Fruit fly (Drosophila melanogaster): ENCODE results near the gene TwdlH.

TwdlH gene

DNA sequence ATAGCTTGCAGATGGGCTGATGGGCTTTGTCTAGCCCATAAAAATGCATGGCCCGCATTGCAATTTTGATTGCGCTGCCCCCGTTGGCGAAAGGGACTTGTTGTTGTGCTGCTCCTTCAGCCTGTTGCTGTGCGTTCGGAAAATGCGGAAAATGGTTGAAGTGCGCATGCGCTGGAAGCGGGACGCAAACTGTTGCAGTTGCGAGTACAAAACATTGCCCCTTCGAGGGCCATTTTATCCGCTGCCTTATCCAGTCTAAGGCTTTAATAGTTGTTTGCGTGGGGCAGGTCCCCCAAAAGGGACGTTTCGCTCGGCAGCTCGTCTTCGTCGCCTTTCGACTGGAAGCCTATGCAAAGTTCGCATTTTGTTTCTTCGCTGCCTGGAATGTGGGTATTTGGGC, 27.0 kb upstream of the TwdlH start:
- TF ChIP-seq dmrt93B (GFP tag; optimal IDR thresholded peaks at IDR 0.05) (no peak), foxo (GFP tag; optimal IDR thresholded peaks at IDR 0.05) (no peak), jim (GFP tag; optimal IDR thresholded peaks at IDR 0.05) (no peak), Jra (GFP tag; optimal IDR thresholded peaks at IDR 0.05) (no peak)

DNA sequence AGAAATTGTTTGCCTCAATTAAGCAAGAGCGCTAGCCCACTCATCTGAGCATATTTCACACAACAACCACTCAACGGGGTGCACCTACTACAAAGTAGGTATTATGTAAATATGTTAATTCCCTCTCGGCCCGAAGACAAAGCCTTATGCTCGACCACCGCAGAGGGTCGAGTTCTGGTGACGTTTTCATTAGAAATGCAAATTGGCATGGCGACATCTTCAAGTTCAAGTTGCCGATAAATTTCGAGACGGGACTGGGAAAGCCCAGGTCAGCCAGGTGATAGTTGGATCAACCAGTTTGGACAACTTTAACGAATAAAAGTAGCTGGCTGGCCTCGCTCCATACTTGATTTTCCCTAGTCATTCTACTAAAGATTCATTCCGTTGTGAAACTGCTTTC, 18.1 kb upstream of the TwdlH start:
- TF ChIP-seq CG32264 (GFP tag; optimal IDR thresholded peaks at IDR 0.05) (no peak), ey (GFP tag; optimal IDR thresholded peaks at IDR 0.05) (no peak), CG9705 (GFP tag; optimal IDR thresholded peaks at IDR 0.05) (no peak), Abd-B (GFP tag; optimal IDR thresholded peaks at IDR 0.05) (no peak), br (GFP tag; optimal IDR thresholded peaks at IDR 0.05) (no peak), tai (GFP tag; optimal IDR thresholded peaks at IDR 0.05) (no peak), sv (GFP tag; optimal IDR thresholded peaks at IDR 0.05) (no peak), CrebA (GFP tag; optimal IDR thresholded peaks at IDR 0.05; ENCODE audit: borderline replicate concordance) (no peak), pan (optimal IDR thresholded peaks at IDR 0.05) (no peak), dsf (GFP tag; optimal IDR thresholded peaks at IDR 0.05; ENCODE audit: borderline replicate concordance) (no peak), dl (GFP tag; optimal IDR thresholded peaks at IDR 0.05; ENCODE audit: insufficient read depth in 1 of 2, partially characterized antibody in 2 of 2) (no peak), Dfd (GFP tag; optimal IDR thresholded peaks at IDR 0.05) (no peak), brk (GFP tag; optimal IDR thresholded peaks at IDR 0.05) (no peak), Hnf4 (GFP tag; optimal IDR thresholded peaks at IDR 0.05) (no peak), woc (GFP tag; optimal IDR thresholded peaks at IDR 0.05) (no peak), lola (GFP tag; optimal IDR thresholded peaks at IDR 0.05) (no peak), Hr83 (GFP tag; optimal IDR thresholded peaks at IDR 0.05; ENCODE audit: poor library complexity, severe bottlenecking) (no peak), foxo (GFP tag; optimal IDR thresholded peaks at IDR 0.05) (no peak), Mio (GFP tag; optimal IDR thresholded peaks at IDR 0.05) (no peak), Dif (GFP tag; optimal IDR thresholded peaks at IDR 0.05; ENCODE audit: partially characterized antibody) (no peak)

DNA sequence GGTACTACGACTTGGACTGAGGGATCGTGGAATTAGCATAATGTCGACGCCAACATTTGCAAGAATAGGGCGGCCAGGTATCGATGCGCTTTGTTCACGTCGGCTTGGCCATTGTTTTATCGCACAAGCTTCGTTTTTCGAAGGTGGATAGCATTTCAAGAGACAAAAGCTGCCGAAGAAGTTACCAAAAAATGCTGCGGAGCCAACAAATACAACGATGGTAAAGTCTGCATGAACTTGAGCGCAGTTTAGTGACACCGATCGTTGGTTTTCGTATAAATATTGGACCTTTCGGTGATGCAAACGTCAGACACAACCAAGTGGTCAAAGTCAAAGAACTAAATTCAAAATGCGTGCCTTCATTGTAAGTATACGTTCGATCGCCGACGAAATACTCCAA, 14.7 kb upstream of the TwdlH start, which contains the start of gene TwdlM:
Gene TwdlM, plus strand, starts transcription at position 301 of the 400 bp plus-strand sequence.
- no peak for TF ChIP-seq N (GFP tag; optimal IDR thresholded peaks at IDR 0.05)
- TF ChIP-seq dmrt93B (GFP tag; optimal IDR thresholded peaks at IDR 0.05): no peak
- TF ChIP-seq Vsx2 (GFP tag; optimal IDR thresholded peaks at IDR 0.05; ENCODE audit: partially characterized antibody): no peak
- TF ChIP-seq CrebA (GFP tag; optimal IDR thresholded peaks at IDR 0.05; ENCODE audit: borderline replicate concordance): no peak
- no peak for TF ChIP-seq psq (GFP tag; optimal IDR thresholded peaks at IDR 0.05)
- no peak for TF ChIP-seq usp (GFP tag; optimal IDR thresholded peaks at IDR 0.05)
- TF ChIP-seq Hr83 (GFP tag; optimal IDR thresholded peaks at IDR 0.05; ENCODE audit: poor library complexity, severe bottlenecking): no peak
- no peak for TF ChIP-seq sv (GFP tag; optimal IDR thresholded peaks at IDR 0.05)

DNA sequence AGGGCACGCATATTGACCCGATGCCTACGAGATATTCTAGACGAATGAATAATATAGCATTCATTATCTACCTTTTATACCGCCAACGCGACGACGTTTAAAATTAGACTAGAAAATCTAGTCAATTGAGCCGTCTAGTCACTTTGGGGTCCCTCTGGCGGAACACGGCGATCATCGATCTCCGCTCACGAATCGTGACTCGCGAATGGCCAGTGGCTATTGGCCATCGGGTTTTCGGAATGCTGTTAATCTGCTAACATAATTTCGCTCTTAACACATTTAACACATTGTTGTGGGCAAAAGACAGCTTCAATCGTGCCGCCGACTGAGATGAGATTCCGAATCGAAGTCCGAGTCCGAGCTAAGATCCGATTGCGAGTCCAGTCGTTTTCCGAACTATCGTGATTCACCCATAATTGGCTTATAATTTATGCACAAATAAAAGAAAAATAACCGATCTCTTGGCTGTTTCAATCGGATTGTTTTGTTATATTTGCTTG, 12.2 kb upstream of the TwdlH start, which contains the start of gene TwdlP:
Gene TwdlP, minus strand, starts transcription at position 51 of the 500 bp plus-strand sequence.
- TF ChIP-seq Hr83 (GFP tag; optimal IDR thresholded peaks at IDR 0.05; ENCODE audit: poor library complexity, severe bottlenecking): no peak

DNA sequence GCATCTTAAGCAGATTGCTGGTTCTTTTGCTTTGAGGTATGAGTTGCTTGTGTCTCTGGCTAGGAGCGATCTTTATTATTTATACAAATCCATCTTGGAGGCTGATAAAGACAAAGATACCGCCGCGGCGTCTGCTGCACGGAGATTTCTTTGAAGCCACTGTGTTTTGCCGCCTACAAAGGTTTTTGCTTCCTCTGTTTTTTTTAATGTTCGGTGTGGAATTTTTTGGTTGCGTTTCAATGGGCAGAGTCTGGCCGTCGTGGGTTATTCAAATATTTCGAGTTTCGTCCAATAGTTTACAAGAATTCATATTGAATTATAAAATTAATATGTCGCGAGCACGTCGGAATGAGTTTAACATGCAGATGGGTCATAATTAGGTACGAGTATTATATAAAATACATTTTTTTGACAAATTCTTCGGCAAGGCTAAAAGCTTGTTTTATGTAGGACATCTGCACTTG, 10.0 kb upstream of the TwdlH start, which contains the start of gene TwdlB:
Gene TwdlB, minus strand, starts transcription at position 51 of the 464 bp plus-strand sequence.
- TF ChIP-seq Myc (optimal IDR thresholded peaks at IDR 0.05) (no peak), HLH106 (tag; optimal IDR thresholded peaks at IDR 0.05) (no peak), rgr (GFP tag; optimal IDR thresholded peaks at IDR 0.05) (no peak), Hnf4 (GFP tag; optimal IDR thresholded peaks at IDR 0.05) (no peak), OdsH (GFP tag; optimal IDR thresholded peaks at IDR 0.05) (no peak), sage (GFP tag; optimal IDR thresholded peaks at IDR 0.05) (no peak)
